Worm (Caenorhabditis elegans) whole organism, L2 larva: ENCODE measurements around the gene tbce-1.

ENCODE experiments used
- ama-1 ChIP-seq: fragments of 150-350 bp; optimal IDR thresholded peaks from 2 replicates; lab custom pipeline; 2018; ENCODE audit warnings: inconsistent platforms
- lin-39 ChIP-seq: fragments of 150-350 bp; optimal IDR thresholded peaks from 2 replicates; lab custom pipeline; 2014; ENCODE audit warnings: missing biosample characterization, missing genetic modification reagents, missing genetic modification characterization
- nhr-11 ChIP-seq: fragments of 150-350 bp; optimal IDR thresholded peaks from 2 replicates; lab custom pipeline; 2014; ENCODE audit warnings: missing biosample characterization, missing genetic modification characterization
- nhr-12 ChIP-seq: fragments of 150-350 bp; optimal IDR thresholded peaks from 2 replicates; lab custom pipeline; 2014; ENCODE audit warnings: missing biosample characterization, missing genetic modification characterization
- skn-1 ChIP-seq: sonication (generic microtip); optimal IDR thresholded peaks from 2 replicates; lab custom pipeline; 2017; ENCODE audit warnings: missing biosample characterization, missing genetic modification characterization
- snpc-4 ChIP-seq: fragments of 150-350 bp; optimal IDR thresholded peaks from 2 replicates; lab custom pipeline; 2014; ENCODE audit warnings: missing biosample characterization, missing genetic modification characterization

- no peak for TF ChIP-seq ama-1 (lab: Kevin White, UChicago)
- TF ChIP-seq lin-39 (tag; lab: Kevin White, UChicago) = no peak
- TF ChIP-seq skn-1 (tag; lab: Kevin White, UChicago) = no peak
- TF ChIP-seq nhr-12 (tag; lab: Kevin White, UChicago) = no peak
- TF ChIP-seq snpc-4 (tag; lab: Kevin White, UChicago) = no peak
- TF ChIP-seq nhr-11 (tag; lab: Kevin White, UChicago) = no peak
These were observed 8.1 kb upstream of the tbce-1 start, which contains the start of gene K07H8.9 for ce11 chrIV:8286352-8286751.
